Worm (Caenorhabditis elegans) whole organism, late embryonic: Measurements from ENCODE around the gene cogc-6.

Source experiments
- C08G9.2 ChIP-seq: sonication (generic microtip); optimal IDR thresholded peaks from 2 replicates; lab custom pipeline; 2016; ENCODE audit warnings: mild to moderate bottlenecking, missing genetic modification characterization, moderate library complexity, missing compliant biosample characterization
- F13H6.1 ChIP-seq: sonication (generic microtip); optimal IDR thresholded peaks from 2 replicates; lab custom pipeline; 2016; ENCODE audit warnings: missing genetic modification characterization, missing compliant biosample characterization
- K09A11.1 ChIP-seq: sonication (generic microtip); optimal IDR thresholded peaks from 2 replicates; lab custom pipeline; 2017; ENCODE audit warnings: antibody characterized with exemption, mild to moderate bottlenecking, missing genetic modification characterization, missing compliant biosample characterization; ENCODE audit not compliant: insufficient read depth
- T23F11.4 ChIP-seq: fragments of 200-800 bp; sonication (Bioruptor generic); optimal IDR thresholded peaks from 2 replicates; lab custom pipeline; 2018; ENCODE audit warnings: mild to moderate bottlenecking, missing genetic modification characterization, missing compliant biosample characterization
- Y22D7AL.16 ChIP-seq: sonication (generic microtip); optimal IDR thresholded peaks from 2 replicates; lab custom pipeline; 2016; ENCODE audit warnings: missing genetic modification characterization, missing compliant biosample characterization
- ahr-1 ChIP-seq: sonication (generic microtip); optimal IDR thresholded peaks from 2 replicates; lab custom pipeline; 2016; ENCODE audit warnings: missing genetic modification characterization, missing compliant biosample characterization
- ceh-30 ChIP-seq: fragments of 150-350 bp; optimal IDR thresholded peaks from 2 replicates; lab custom pipeline; 2014; ENCODE audit warnings: missing biosample characterization, missing genetic modification characterization
- ceh-34 ChIP-seq: sonication (generic microtip); optimal IDR thresholded peaks from 2 replicates; lab custom pipeline; 2016; ENCODE audit warnings: mild to moderate bottlenecking, missing genetic modification characterization, missing compliant biosample characterization
- ceh-48 ChIP-seq: sonication (generic microtip); optimal IDR thresholded peaks from 2 replicates; lab custom pipeline; 2016; ENCODE audit warnings: missing genetic modification characterization, inconsistent platforms, missing compliant biosample characterization
- ceh-6 ChIP-seq: fragments of 200-800 bp; sonication (Bioruptor generic); optimal IDR thresholded peaks from 2 replicates; lab custom pipeline; 2018; ENCODE audit warnings: mild to moderate bottlenecking, missing genetic modification characterization, missing compliant biosample characterization
- dmd-4 ChIP-seq: sonication (generic microtip); optimal IDR thresholded peaks from 2 replicates; lab custom pipeline; 2016; ENCODE audit warnings: borderline replicate concordance, missing genetic modification characterization, missing compliant biosample characterization
- elt-2 ChIP-seq: sonication (generic microtip); optimal IDR thresholded peaks from 2 replicates; lab custom pipeline; 2016; ENCODE audit warnings: missing genetic modification reagents, missing genetic modification characterization, missing compliant biosample characterization
- ets-4 ChIP-seq: sonication (generic microtip); optimal IDR thresholded peaks from 2 replicates; lab custom pipeline; 2016; ENCODE audit warnings: missing genetic modification characterization, missing compliant biosample characterization
- eyg-1 ChIP-seq: sonication (generic microtip); optimal IDR thresholded peaks from 2 replicates; lab custom pipeline; 2016; ENCODE audit warnings: missing genotype, missing genetic modification characterization, missing compliant biosample characterization
- fax-1 ChIP-seq: sonication (generic microtip); optimal IDR thresholded peaks from 2 replicates; lab custom pipeline; 2016; ENCODE audit warnings: missing genotype, missing genetic modification characterization, missing compliant biosample characterization
- fkh-10 ChIP-seq: fragments of 150-350 bp; optimal IDR thresholded peaks from 2 replicates; lab custom pipeline; 2014; ENCODE audit warnings: missing biosample characterization, missing genetic modification reagents, missing genetic modification characterization
- gmeb-2 ChIP-seq: sonication (generic microtip); optimal IDR thresholded peaks from 2 replicates; lab custom pipeline; 2016; ENCODE audit warnings: missing genetic modification characterization, inconsistent platforms, missing compliant biosample characterization
- hlh-13 ChIP-seq: fragments of 200-800 bp; sonication (Bioruptor generic); optimal IDR thresholded peaks from 2 replicates; lab custom pipeline; 2018; ENCODE audit warnings: mild to moderate bottlenecking, missing genetic modification characterization, missing compliant biosample characterization
- hlh-30 ChIP-seq: sonication (generic microtip); optimal IDR thresholded peaks from 2 replicates; lab custom pipeline; 2017; ENCODE audit warnings: antibody characterized with exemption, missing genetic modification characterization, missing compliant biosample characterization; ENCODE audit not compliant: insufficient read depth
- hlh-6 ChIP-seq: sonication (generic microtip); optimal IDR thresholded peaks from 2 replicates; lab custom pipeline; 2016; ENCODE audit warnings: missing genotype, missing genetic modification characterization, missing compliant biosample characterization
- mec-3 ChIP-seq: sonication (generic microtip); optimal IDR thresholded peaks from 2 replicates; lab custom pipeline; 2016; ENCODE audit warnings: borderline replicate concordance, missing genetic modification characterization, missing compliant biosample characterization
- nhr-11 ChIP-seq: fragments of 150-350 bp; optimal IDR thresholded peaks from 2 replicates; lab custom pipeline; 2014; ENCODE audit warnings: missing biosample characterization, missing genetic modification characterization
- nhr-232 ChIP-seq: sonication (generic microtip); optimal IDR thresholded peaks from 2 replicates; lab custom pipeline; 2016; ENCODE audit warnings: missing genetic modification characterization, missing compliant biosample characterization
- npax-4 ChIP-seq: sonication (generic microtip); optimal IDR thresholded peaks from 2 replicates; lab custom pipeline; 2016; ENCODE audit warnings: missing genetic modification characterization, missing compliant biosample characterization
- pha-4 ChIP-seq: fragments of 150-350 bp; optimal IDR thresholded peaks from 2 replicates; lab custom pipeline; 2018; ENCODE audit warnings: missing biosample characterization, missing genetic modification reagents, missing genetic modification characterization
- ref-2 ChIP-seq: sonication (generic microtip); optimal IDR thresholded peaks from 2 replicates; lab custom pipeline; 2016; ENCODE audit warnings: missing genetic modification characterization, missing compliant biosample characterization
- sdc-2 ChIP-seq: sonication (generic microtip); optimal IDR thresholded peaks from 2 replicates; lab custom pipeline; 2016; ENCODE audit warnings: missing genotype, missing genetic modification characterization, missing compliant biosample characterization
- sox-2 ChIP-seq: fragments of 200-800 bp; sonication (Bioruptor generic); IDR thresholded peaks from 2 replicates; pipeline ENCODE4 v1.3.6; 2022; ENCODE audit warnings: missing genetic modification reagents, missing genetic modification characterization, missing compliant biosample characterization
- sox-4 ChIP-seq: sonication (generic microtip); optimal IDR thresholded peaks from 2 replicates; lab custom pipeline; 2017; ENCODE audit warnings: mild to moderate bottlenecking, missing genetic modification characterization, inconsistent platforms, missing compliant biosample characterization
- ttx-3 ChIP-seq: sonication (generic microtip); optimal IDR thresholded peaks from 2 replicates; lab custom pipeline; 2016; ENCODE audit warnings: missing genetic modification reagents, missing genetic modification characterization, missing compliant biosample characterization
- unc-55 ChIP-seq: sonication (generic microtip); optimal IDR thresholded peaks from 2 replicates; lab custom pipeline; 2017; ENCODE audit warnings: missing biosample characterization, missing genetic modification reagents, missing genetic modification characterization
- ztf-16 ChIP-seq: sonication (generic microtip); optimal IDR thresholded peaks from 2 replicates; lab custom pipeline; 2017; ENCODE audit warnings: missing genetic modification characterization, missing compliant biosample characterization

Gene cogc-6

ce11 chrV:8219550-8219949 lies 1.6 kb downstream of the cogc-6 start:
- TF ChIP-seq fax-1 (tag; lab: Kevin White, UChicago): no peak
- no peak for TF ChIP-seq gmeb-2 (tag; lab: Kevin White, UChicago)
- no peak for TF ChIP-seq C08G9.2 (tag; lab: Kevin White, UChicago)
- no peak for TF ChIP-seq ceh-30 (tag; lab: Kevin White, UChicago)

ce11 chrV:8217661-8218265 lies 3.4 kb downstream of the cogc-6 start, which contains the start of gene K07C11.8:
TSS of gene K07C11.8 (minus strand) at chrV:8217884.
- TF ChIP-seq nhr-232 (tag; lab: Kevin White, UChicago) (no peak), ceh-48 (tag; lab: Kevin White, UChicago) (peak; percentile 51)

ce11 chrV:8217118-8217517 lies 4.0 kb downstream of the cogc-6 start:
- TF ChIP-seq elt-2: peak; percentile 87
- no peak for TF ChIP-seq pha-4 (tag; lab: Kevin White, UChicago)
- TF ChIP-seq ets-4 (tag; lab: Kevin White, UChicago): no peak
- TF ChIP-seq, all 69 proteins: peak for 1

ce11 chrV:8215158-8215557 lies 6.0 kb downstream of the cogc-6 start:
- TF ChIP-seq F13H6.1 (tag; lab: Kevin White, UChicago) (no peak), ceh-6 (GFP tag; lab: Kevin White, UChicago) (no peak), fax-1 (tag; lab: Kevin White, UChicago) (no peak), sox-2 (GFP tag; lab: Robert Waterston, UW) (no peak), K09A11.1 (tag; lab: Kevin White, UChicago) (no peak), T23F11.4 (GFP tag; lab: Kevin White, UChicago) (no peak), C08G9.2 (tag; lab: Kevin White, UChicago) (no peak), sdc-2 (tag; lab: Kevin White, UChicago) (no peak), npax-4 (tag; lab: Kevin White, UChicago) (no peak), ceh-30 (tag; lab: Kevin White, UChicago) (no peak), ceh-34 (tag; lab: Kevin White, UChicago) (no peak), eyg-1 (no peak), hlh-6 (tag; lab: Kevin White, UChicago) (no peak), Y22D7AL.16 (tag; lab: Kevin White, UChicago) (no peak), hlh-13 (GFP tag; lab: Kevin White, UChicago) (no peak), ztf-16 (no peak), pha-4 (tag; lab: Kevin White, UChicago) (no peak), ahr-1 (no peak), nhr-232 (tag; lab: Kevin White, UChicago) (no peak), fkh-10 (GFP tag; lab: Kevin White, UChicago) (no peak)

- TF ChIP-seq nhr-11 (tag; lab: Kevin White, UChicago) (no peak), unc-55 (no peak), ref-2 (no peak), sox-4 (tag; lab: Kevin White, UChicago) (no peak), dmd-4 (tag; lab: Kevin White, UChicago) (no peak), ttx-3 (no peak), ceh-34 (tag; lab: Kevin White, UChicago) (no peak), hlh-30 (tag; lab: Kevin White, UChicago) (no peak)
Measured at ce11 chrV:8213868-8214267, 7.2 kb downstream of the cogc-6 start, which contains the start of gene K07C11.7. TSS of gene K07C11.7 (minus strand) at chrV:8213968.

- TF ChIP-seq elt-2: peak; percentile 16
- no peak for TF ChIP-seq mec-3 (tag; lab: Kevin White, UChicago)
- TF ChIP-seq, all 69 proteins: peak for 1
Measured at ce11 chrV:8212816-8213215, 8.3 kb downstream of the cogc-6 start.
